Worm (Caenorhabditis elegans) whole organism, L4 larva: ENCODE results near the gene sth-1.

Experiments used
- F44E2.7 ChIP-seq: fragments of 200-800 bp; sonication (Bioruptor generic); IDR thresholded peaks from 2 replicates; pipeline ENCODE4 v2.1.2; 2022; ENCODE audit warnings: missing genetic modification characterization, missing compliant biosample characterization
- T20F7.1 ChIP-seq: fragments of 200-800 bp; sonication (Bioruptor generic); optimal IDR thresholded peaks from 2 replicates; lab custom pipeline; 2018; ENCODE audit warnings: mild to moderate bottlenecking, missing genetic modification characterization, missing compliant biosample characterization
- T26A8.4 ChIP-seq: fragments of 200-800 bp; sonication (Bioruptor generic); IDR thresholded peaks from 2 replicates; pipeline ENCODE4 v1.3.6; 2022; ENCODE audit warnings: missing genetic modification characterization, missing compliant biosample characterization
- Y48G9A.11 ChIP-seq: fragments of 200-800 bp; sonication (Bioruptor generic); IDR thresholded peaks from 2 replicates; pipeline ENCODE4 v1.3.6; 2022; ENCODE audit warnings: missing genetic modification reagents, missing genetic modification characterization, missing compliant biosample characterization
- ZK546.5 ChIP-seq, 2 experiments: sonication (generic microtip); optimal IDR thresholded peaks; 2 replicates each; lab custom pipeline; 2017; ENCODE audit warnings: missing biosample characterization in 2 of 2, missing genetic modification characterization in 2 of 2
- aha-1 ChIP-seq: fragments of 150-350 bp; peaks from one replicate; lab custom pipeline; 2014; ENCODE audit warnings: missing biosample characterization, missing genetic modification characterization
- aly-2 ChIP-seq: sonication (generic microtip); optimal IDR thresholded peaks from 2 replicates; lab custom pipeline; 2018; ENCODE audit warnings: missing biosample characterization, missing genetic modification characterization
- ama-1 ChIP-seq: fragments of 150-350 bp; optimal IDR thresholded peaks from 2 replicates; lab custom pipeline; 2014; ENCODE audit warnings: inconsistent platforms, mixed read lengths
- ceh-20 ChIP-seq: fragments of 200-800 bp; sonication (Bioruptor generic); IDR thresholded peaks from 2 replicates; pipeline ENCODE4 v1.3.6; 2022; ENCODE audit warnings: missing genetic modification reagents, missing genetic modification characterization, missing compliant biosample characterization
- cey-2 ChIP-seq: sonication (generic microtip); optimal IDR thresholded peaks from 3 replicates; lab custom pipeline; 2017; ENCODE audit warnings: missing genetic modification characterization, mild to moderate bottlenecking, missing compliant biosample characterization, antibody characterized with exemption, borderline replicate concordance; ENCODE audit not compliant: insufficient read depth
- daf-16 ChIP-seq, 3 experiments: sonication (generic microtip); optimal IDR thresholded peaks; 2 replicates each; lab custom pipeline; 2016 to 2017; ENCODE audit warnings: missing genetic modification characterization in 3 of 3, missing genetic modification reagents in 3 of 3, mild to moderate bottlenecking in 2 of 3, missing compliant biosample characterization in 2 of 3, missing biosample characterization in 1 of 3, moderate library complexity in 1 of 3
- duxl-1 ChIP-seq: sonication (generic microtip); optimal IDR thresholded peaks from 2 replicates; lab custom pipeline; 2016; ENCODE audit warnings: mild to moderate bottlenecking, missing genetic modification characterization, moderate library complexity, missing compliant biosample characterization; ENCODE audit not compliant: poor library complexity
- dve-1 ChIP-seq: sonication (generic microtip); optimal IDR thresholded peaks from 2 replicates; lab custom pipeline; 2017; ENCODE audit warnings: antibody characterized with exemption, mild to moderate bottlenecking, missing genetic modification characterization, missing compliant biosample characterization; ENCODE audit not compliant: insufficient read depth
- gei-8 ChIP-seq: fragments of 200-800 bp; sonication (Bioruptor generic); optimal IDR thresholded peaks from 2 replicates; lab custom pipeline; 2018; ENCODE audit warnings: mild to moderate bottlenecking, missing genetic modification characterization, missing compliant biosample characterization
- hif-1 ChIP-seq, 2 experiments: sonication (generic microtip); optimal IDR thresholded peaks; 2 replicates each; lab custom pipeline; 2016 to 2017; ENCODE audit warnings: missing compliant biosample characterization in 2 of 2, missing genetic modification characterization in 2 of 2, missing genetic modification reagents in 2 of 2, missing genotype in 2 of 2, mild to moderate bottlenecking in 1 of 2
- lin-1 ChIP-seq: fragments of 200-800 bp; sonication (Bioruptor generic); IDR thresholded peaks from 2 replicates; pipeline ENCODE4 v1.3.6; 2022; ENCODE audit warnings: missing genetic modification reagents, missing genetic modification characterization, missing compliant biosample characterization
- lin-15B ChIP-seq: fragments of 150-350 bp; sonication (generic microtip); optimal IDR thresholded peaks from 3 replicates; lab custom pipeline; 2014; ENCODE audit warnings: missing biosample characterization, missing genetic modification characterization
- lin-38 ChIP-seq: fragments of 200-800 bp; sonication (Bioruptor generic); IDR thresholded peaks from 2 replicates; pipeline ENCODE4 v1.3.6; 2022; ENCODE audit warnings: missing genetic modification reagents, missing genetic modification characterization, missing compliant biosample characterization
- madf-9 ChIP-seq: fragments of 200-800 bp; sonication (Bioruptor generic); conservative IDR thresholded peaks from 2 replicates; pipeline ENCODE4 v1.3.6; 2022; ENCODE audit warnings: missing genetic modification reagents, missing genetic modification characterization, missing compliant biosample characterization
- mep-1 ChIP-seq: fragments of 150-350 bp; sonication (generic microtip); optimal IDR thresholded peaks from 3 replicates; lab custom pipeline; 2014; ENCODE audit warnings: missing biosample characterization, missing genetic modification characterization
- mes-2 ChIP-seq: sonication (generic microtip); optimal IDR thresholded peaks from 2 replicates; lab custom pipeline; 2016; ENCODE audit warnings: missing genotype, mild to moderate bottlenecking, missing genetic modification characterization, missing compliant biosample characterization; ENCODE audit not compliant: poor library complexity, severe bottlenecking
- mxl-3 ChIP-seq: fragments of 200-800 bp; sonication (Bioruptor generic); optimal IDR thresholded peaks from 2 replicates; lab custom pipeline; 2018; ENCODE audit warnings: mild to moderate bottlenecking, missing genetic modification characterization, missing compliant biosample characterization
- nhr-102 ChIP-seq: sonication (generic microtip); optimal IDR thresholded peaks from 2 replicates; lab custom pipeline; 2016; ENCODE audit warnings: mild to moderate bottlenecking, missing genetic modification characterization, moderate library complexity, missing compliant biosample characterization
- nhr-11 ChIP-seq: fragments of 150-350 bp; optimal IDR thresholded peaks from 2 replicates; lab custom pipeline; 2014; ENCODE audit warnings: missing biosample characterization, missing genetic modification characterization
- nhr-237 ChIP-seq: sonication (generic microtip); optimal IDR thresholded peaks from 2 replicates; lab custom pipeline; 2017; ENCODE audit warnings: missing biosample characterization, missing genetic modification characterization
- nhr-25 ChIP-seq: sonication (generic microtip); optimal IDR thresholded peaks from 2 replicates; lab custom pipeline; 2017; ENCODE audit warnings: missing genetic modification characterization, mild to moderate bottlenecking, missing compliant biosample characterization, antibody characterized with exemption, moderate library complexity, borderline replicate concordance; ENCODE audit not compliant: insufficient read depth
- nhr-41 ChIP-seq: fragments of 200-800 bp; sonication (Bioruptor generic); IDR thresholded peaks from 2 replicates; pipeline ENCODE4 v1.3.6; 2022; ENCODE audit warnings: missing genetic modification reagents, missing genetic modification characterization, missing compliant biosample characterization
- nhr-42 ChIP-seq: fragments of 200-800 bp; sonication (Bioruptor generic); IDR thresholded peaks from 2 replicates; pipeline ENCODE4 v1.3.6; 2022; ENCODE audit warnings: missing genetic modification characterization, missing compliant biosample characterization
- nhr-48 ChIP-seq: sonication (generic microtip); optimal IDR thresholded peaks from 2 replicates; lab custom pipeline; 2016; ENCODE audit warnings: mild to moderate bottlenecking, missing genetic modification characterization, missing compliant biosample characterization
- pha-4 ChIP-seq, 2 experiments: fragments of 150-350 bp in 1 of 2; fragments of 200-800 bp in 1 of 2; sonication (Bioruptor generic) in 1 of 2; IDR thresholded peaks in 1 of 2; optimal IDR thresholded peaks in 1 of 2; 2 replicates each; pipeline versions ENCODE4 v1.3.6 to Lab custom; 2014 to 2022; ENCODE audit warnings: missing genetic modification characterization in 2 of 2, missing genetic modification reagents in 2 of 2, missing biosample characterization in 1 of 2, missing compliant biosample characterization in 1 of 2
- set-16 ChIP-seq: fragments of 200-800 bp; sonication (Bioruptor generic); IDR thresholded peaks from 2 replicates; pipeline ENCODE4 v1.3.6; 2022; ENCODE audit warnings: missing genetic modification reagents, missing genetic modification characterization, missing compliant biosample characterization
- snpc-1.2 ChIP-seq: fragments of 200-800 bp; sonication (Bioruptor generic); IDR thresholded peaks from 2 replicates; pipeline ENCODE4 v1.3.6; 2022; ENCODE audit warnings: missing genetic modification reagents, missing genetic modification characterization, missing compliant biosample characterization
- snpc-4 ChIP-seq: fragments of 150-350 bp; optimal IDR thresholded peaks from 2 replicates; lab custom pipeline; 2014; ENCODE audit warnings: missing biosample characterization, missing genetic modification characterization
- unc-39 ChIP-seq: sonication (generic microtip); optimal IDR thresholded peaks from 2 replicates; lab custom pipeline; 2017; ENCODE audit warnings: missing biosample characterization, missing genetic modification characterization
- unc-62 ChIP-seq, 3 experiments: fragments of 150-350 bp in 1 of 3; sonication (generic microtip); optimal IDR thresholded peaks in 2 of 3; peaks in 1 of 3; 1 replicate in 1 of 3; 2 replicates in 2 of 3; lab custom pipeline; 2014 to 2017; ENCODE audit warnings: missing biosample characterization in 3 of 3, missing genetic modification characterization in 3 of 3, missing genetic modification reagents in 3 of 3, missing genotype in 1 of 3
- vab-7 ChIP-seq: fragments of 200-800 bp; sonication (Bioruptor generic); IDR thresholded peaks from 2 replicates; pipeline ENCODE4 v1.3.6; 2022; ENCODE audit warnings: missing genetic modification reagents, missing genetic modification characterization, missing compliant biosample characterization

sth-1 gene

DNA sequence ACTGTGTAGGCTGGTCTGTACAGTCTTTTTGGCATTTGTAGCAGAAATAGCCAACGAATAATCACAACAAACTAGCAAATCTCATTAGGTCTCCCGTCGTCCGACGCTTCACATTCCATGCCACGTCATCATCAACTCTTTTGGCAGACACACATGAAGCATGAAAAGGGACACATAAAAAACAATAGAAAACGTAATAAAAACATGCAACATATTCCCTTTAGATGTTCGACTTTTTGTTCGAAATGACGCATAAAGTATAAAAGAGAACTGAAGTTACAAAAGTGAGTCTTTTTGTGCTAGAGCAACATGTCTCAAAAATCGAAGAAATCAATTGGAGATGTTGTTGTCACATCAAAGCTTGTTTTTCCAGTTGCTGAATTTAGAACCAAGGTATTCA, at the start of gene sth-1:
sth-1 (plus strand) TSS at position 301 of the 400 bp plus-strand sequence.
- TF ChIP-seq nhr-48 (tag; lab: Kevin White, UChicago) = no peak
- TF ChIP-seq duxl-1 (tag; lab: Kevin White, UChicago) = no peak
- TF ChIP-seq ZK546.5 (tag; optimal IDR thresholded peaks at IDR 0.05; lab: Kevin White, UChicago) = no peak
- TF ChIP-seq dve-1 (tag; lab: Kevin White, UChicago) = peak; percentile 42
- no peak for TF ChIP-seq nhr-42 (GFP tag; lab: Robert Waterston, UW)
- TF ChIP-seq, all 104 proteins: peak for 1

DNA sequence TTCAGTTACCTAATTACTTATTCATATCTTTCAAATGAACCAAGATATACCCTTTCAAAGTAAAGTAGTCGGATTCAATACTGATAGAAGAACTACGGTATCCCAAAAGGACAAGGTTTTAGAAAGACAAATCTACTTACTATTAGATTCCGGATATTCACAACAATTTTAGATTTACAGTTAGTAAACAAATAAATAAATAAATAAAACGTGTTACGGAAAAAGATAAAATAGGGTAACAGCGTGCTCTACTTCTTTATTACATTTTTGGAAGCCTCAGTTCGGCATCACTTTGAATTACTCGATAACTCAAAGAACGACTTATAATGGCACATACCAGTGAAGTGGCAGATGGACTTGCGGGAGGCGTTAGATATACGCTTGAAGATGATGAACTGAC, 47.0 kb upstream of the sth-1 start, which contains the start of gene Y97E10AR.8:
Y97E10AR.8 (plus strand) TSS at position 301 of the 400 bp plus-strand sequence.
- TF ChIP-seq nhr-48 (tag; lab: Kevin White, UChicago) = no peak
- no peak for TF ChIP-seq snpc-1.2 (GFP tag; lab: Robert Waterston, UW)
- TF ChIP-seq Y48G9A.11 (GFP tag; lab: Robert Waterston, UW) = no peak
- no peak for TF ChIP-seq ceh-20 (GFP tag; lab: Robert Waterston, UW)
- no peak for TF ChIP-seq mxl-3
- TF ChIP-seq hif-1 (tag; optimal IDR thresholded peaks at IDR 0.05; lab: Kevin White, UChicago) = no peak
- TF ChIP-seq snpc-4 (tag; lab: Kevin White, UChicago) = no peak
- TF ChIP-seq T20F7.1 = no peak
- TF ChIP-seq nhr-11 (tag; lab: Kevin White, UChicago) = no peak
- TF ChIP-seq nhr-237 = no peak
- TF ChIP-seq gei-8 (GFP tag; lab: Kevin White, UChicago) = no peak
- no peak for TF ChIP-seq nhr-41
- no peak for TF ChIP-seq lin-15B
- TF ChIP-seq aha-1 = no peak
- TF ChIP-seq, all 104 proteins: peak for 0

DNA sequence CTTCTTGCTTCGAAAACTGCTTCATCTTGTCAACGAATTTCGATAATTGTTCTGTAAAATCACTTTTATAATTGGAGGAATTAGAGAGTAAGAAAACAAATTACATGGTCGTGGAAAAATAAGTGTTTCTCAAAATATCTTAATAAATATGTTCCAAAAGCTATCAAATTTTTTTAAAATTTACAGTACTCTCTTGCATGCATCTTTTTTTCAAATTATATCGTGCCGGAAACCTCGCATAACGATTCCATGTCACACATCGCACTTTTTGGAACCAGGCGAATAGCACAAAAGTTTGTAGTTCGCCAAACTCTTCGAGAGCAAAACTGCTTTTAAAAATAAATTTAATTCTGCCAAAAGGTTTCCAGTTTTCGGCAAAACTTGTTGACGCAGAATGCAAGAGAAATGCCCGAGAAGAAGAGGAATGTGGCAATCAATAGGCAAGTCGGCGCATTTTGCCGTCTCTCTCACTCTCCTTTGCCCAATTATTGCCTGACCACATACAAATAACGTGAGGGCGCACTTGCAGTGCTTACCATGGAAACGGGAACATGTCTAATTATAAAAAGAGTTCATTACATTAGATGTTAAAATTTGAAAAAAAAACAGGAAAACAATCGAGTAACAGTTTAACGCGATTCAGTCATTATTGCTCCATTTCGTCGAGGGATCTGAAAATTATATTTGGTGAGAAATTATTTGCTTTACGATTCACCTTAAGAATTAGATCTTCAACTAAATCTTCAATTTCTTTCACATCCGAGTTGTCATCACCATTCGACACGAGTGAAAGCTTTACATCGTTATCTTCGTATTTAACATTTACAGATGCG, 44.3 kb upstream of the sth-1 start, which contains the start of gene Y97E10AR.3:
Y97E10AR.3 (minus strand) TSS at position 51 of the 833 bp plus-strand sequence.
- TF ChIP-seq pha-4 (GFP tag; IDR thresholded peaks at IDR 0.05; lab: Robert Waterston, UW) (no peak), pha-4 (tag; optimal IDR thresholded peaks at IDR 0.05; lab: Kevin White, UChicago) (no peak), aha-1 (peak; percentile 95), unc-62 (GFP tag; optimal IDR thresholded peaks at IDR 0.05 in 1 of 2; lab: Kevin White, UChicago) (peak in 1 of 2 experiments; percentile 95), unc-62 (tag; optimal IDR thresholded peaks at IDR 0.05; lab: Kevin White, UChicago) (no peak)

DNA sequence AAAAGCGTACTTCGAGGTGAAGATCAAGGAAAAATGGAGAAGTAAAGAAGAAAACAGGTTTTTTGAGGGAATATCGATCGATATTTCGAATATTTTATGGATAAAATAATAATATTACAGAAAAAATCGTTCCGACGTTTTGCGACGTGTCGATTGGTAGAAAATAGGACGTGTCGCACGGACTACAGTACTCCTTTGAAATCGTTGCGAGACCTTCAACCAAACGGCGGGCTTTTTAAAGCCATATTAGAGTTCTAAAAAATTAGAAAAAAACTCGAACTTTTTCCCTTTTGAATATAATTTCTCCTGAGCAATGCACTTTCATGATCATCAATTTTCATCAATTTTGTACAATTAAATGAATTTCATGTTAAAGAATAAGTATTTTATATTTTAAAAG, 41.8 kb upstream of the sth-1 start, which contains the start of gene Y97E10AR.4:
Y97E10AR.4 (minus strand) TSS at position 131 of the 400 bp plus-strand sequence.
- TF ChIP-seq mep-1 (tag; lab: Kevin White, UChicago) (peak; percentile 26), madf-9 (GFP tag; lab: Robert Waterston, UW) (no peak), mes-2 (peak; percentile 7)

ce11 chrV:8010846-8011245, 41.1 kb upstream of the sth-1 start, which contains the start of gene lmtr-2:
Gene lmtr-2 (minus strand): TSS chrV:8011106.
- TF ChIP-seq aha-1 (peak; percentile 88), daf-16 (GFP tag; optimal IDR thresholded peaks at IDR 0.05; lab: Kevin White, UChicago) (no peak), daf-16 (tag; optimal IDR thresholded peaks at IDR 0.05; lab: Kevin White, UChicago) (peak; percentile 29), nhr-25 (tag; lab: Kevin White, UChicago) (no peak), ama-1 (lab: Kevin White, UChicago) (peak; percentile 74)

- no peak for TF ChIP-seq cey-2 (tag; lab: Kevin White, UChicago)
- TF ChIP-seq unc-39 = no peak
- peak; percentile 57 for TF ChIP-seq ama-1 (lab: Kevin White, UChicago)
- peak; percentile 53; the same call in 1 of the 2 replicates for TF ChIP-seq lin-1
- TF ChIP-seq nhr-102 = peak; percentile 4
- no peak for TF ChIP-seq F44E2.7 (GFP tag; lab: Robert Waterston, UW)
- TF ChIP-seq ceh-20 (GFP tag; lab: Robert Waterston, UW) = no peak
- no peak for TF ChIP-seq nhr-48 (tag; lab: Kevin White, UChicago)
- peak; percentile 43; the same call in 1 of the 2 replicates for TF ChIP-seq T26A8.4 (GFP tag; lab: Robert Waterston, UW)
- TF ChIP-seq aly-2 (tag; lab: Kevin White, UChicago) = no peak
- TF ChIP-seq lin-38 (GFP tag; lab: Robert Waterston, UW) = peak; percentile 39
- no peak for TF ChIP-seq vab-7 (GFP tag; lab: Robert Waterston, UW)
- no peak for TF ChIP-seq set-16 (GFP tag; lab: Robert Waterston, UW)
- TF ChIP-seq daf-16 (GFP tag; optimal IDR thresholded peaks at IDR 0.05; lab: Kevin White, UChicago) = no peak
- TF ChIP-seq daf-16 (tag; optimal IDR thresholded peaks at IDR 0.05; lab: Kevin White, UChicago) = peak; percentile 3
These were observed 39.9 kb upstream of the sth-1 start, which contains the start of gene rpb-9 for ce11 chrV:8012032-8012431. Gene rpb-9 (minus strand): TSS chrV:8012345.
